Fruit fly (Drosophila melanogaster): Measurements from ENCODE around the gene PGRP-LB.

Gene PGRP-LB

dm6 chr3R:11458022-11458850 lies 2.1 kb downstream of the PGRP-LB start (continued):
- TF ChIP-seq bbx (GFP tag; IDR thresholded peaks at IDR 0.05; ENCODE audit: partially characterized antibody) (no peak), CG9727 (GFP tag; optimal IDR thresholded peaks at IDR 0.05) (peak; percentile 60), gcm2 (GFP tag; optimal IDR thresholded peaks at IDR 0.05) (no peak), Mrtf (GFP tag; IDR thresholded peaks at IDR 0.05) (peak; percentile 82), CTCF (GFP tag; optimal IDR thresholded peaks at IDR 0.05) (no peak), fd64A (GFP tag; optimal IDR thresholded peaks at IDR 0.05) (no peak), wek (GFP tag; optimal IDR thresholded peaks at IDR 0.05) (no peak), D19B (GFP tag; optimal IDR thresholded peaks at IDR 0.05) (peak; percentile 46), da (GFP tag; optimal IDR thresholded peaks at IDR 0.05) (no peak), CG17568 (GFP tag; optimal IDR thresholded peaks at IDR 0.05) (no peak), dmrt99B (tag; optimal IDR thresholded peaks at IDR 0.05) (peak; percentile 68), inv (GFP tag; IDR thresholded peaks at IDR 0.05; ENCODE audit: partially characterized antibody) (no peak), aop (GFP tag; IDR thresholded peaks at IDR 0.05) (no peak), Oli (tag; optimal IDR thresholded peaks at IDR 0.05) (peak; percentile 60), amos (GFP tag; IDR thresholded peaks at IDR 0.05; ENCODE audit: partially characterized antibody) (no peak), lbe (GFP tag; optimal IDR thresholded peaks at IDR 0.05) (no peak), ato (GFP tag; IDR thresholded peaks at IDR 0.05; ENCODE audit: partially characterized antibody) (no peak), CG17359 (tag; optimal IDR thresholded peaks at IDR 0.05) (peak; percentile 63), Pdp1 (GFP tag; optimal IDR thresholded peaks at IDR 0.05) (peak; percentile 59 to 66), BEAF-32 (GFP tag; optimal IDR thresholded peaks at IDR 0.05) (no peak), luna (GFP tag; optimal IDR thresholded peaks at IDR 0.05) (peak; percentile 45), CG12104 (GFP tag; optimal IDR thresholded peaks at IDR 0.05) (no peak), chif (GFP tag; optimal IDR thresholded peaks at IDR 0.05) (peak; percentile 20 to 63), CG9609 (GFP tag; optimal IDR thresholded peaks at IDR 0.05) (peak; percentile 64), Bteb2 (GFP tag; optimal IDR thresholded peaks at IDR 0.05) (peak; percentile 28), Fer2 (tag; optimal IDR thresholded peaks at IDR 0.05) (peak; percentile 1), CG1602 (GFP tag; optimal IDR thresholded peaks at IDR 0.05) (peak; percentile 33), CG5245 (GFP tag; optimal IDR thresholded peaks at IDR 0.05) (peak; percentile 56), disco-r (GFP tag; optimal IDR thresholded peaks at IDR 0.05) (peak; percentile 0), wdn (GFP tag; IDR thresholded peaks at IDR 0.05) (peak; percentile 54; the same call in 1 of the 2 replicates), CG31441 (GFP tag; IDR thresholded peaks at IDR 0.05) (peak; percentile 52; the same call in 1 of the 2 replicates), CG8944 (GFP tag; optimal IDR thresholded peaks at IDR 0.05) (peak; percentile 45), Meics (GFP tag; optimal IDR thresholded peaks at IDR 0.05) (peak; percentile 77), ERR (GFP tag; optimal IDR thresholded peaks at IDR 0.05) (peak; percentile 38), CG13894 (tag; optimal IDR thresholded peaks at IDR 0.05) (peak; percentile 21), CG1529 (GFP tag; optimal IDR thresholded peaks at IDR 0.05) (no peak), C15 (GFP tag; IDR thresholded peaks at IDR 0.05) (peak; percentile 77; the same call in 2 of the 3 replicates), crol (GFP tag; IDR thresholded peaks at IDR 0.05) (no peak), CG34376 (GFP tag; optimal IDR thresholded peaks at IDR 0.05) (no peak), CG18599 (GFP tag; optimal IDR thresholded peaks at IDR 0.05) (peak; percentile 80), CG6683 (GFP tag; optimal IDR thresholded peaks at IDR 0.05) (peak; percentile 21), H2.0 (GFP tag; IDR thresholded peaks at IDR 0.05) (peak; percentile 73), dmrt11E (tag; optimal IDR thresholded peaks at IDR 0.05) (no peak), lola (GFP tag; optimal IDR thresholded peaks at IDR 0.05) (no peak), CG31224 (GFP tag; IDR thresholded peaks at IDR 0.05) (peak; percentile 68; the same call in 1 of the 2 replicates), CG11247 (GFP tag; IDR thresholded peaks at IDR 0.05) (peak; percentile 81), CG1233 (GFP tag; optimal IDR thresholded peaks at IDR 0.05) (peak; percentile 60), CG8290 (GFP tag; optimal IDR thresholded peaks at IDR 0.05) (no peak), CG8290 (tag; optimal IDR thresholded peaks at IDR 0.05) (peak in 1 of 2 experiments; percentile 92)
